Worm (Caenorhabditis elegans): Measurements from ENCODE around the gene acbp-3.

acbp-3 gene

DNA sequence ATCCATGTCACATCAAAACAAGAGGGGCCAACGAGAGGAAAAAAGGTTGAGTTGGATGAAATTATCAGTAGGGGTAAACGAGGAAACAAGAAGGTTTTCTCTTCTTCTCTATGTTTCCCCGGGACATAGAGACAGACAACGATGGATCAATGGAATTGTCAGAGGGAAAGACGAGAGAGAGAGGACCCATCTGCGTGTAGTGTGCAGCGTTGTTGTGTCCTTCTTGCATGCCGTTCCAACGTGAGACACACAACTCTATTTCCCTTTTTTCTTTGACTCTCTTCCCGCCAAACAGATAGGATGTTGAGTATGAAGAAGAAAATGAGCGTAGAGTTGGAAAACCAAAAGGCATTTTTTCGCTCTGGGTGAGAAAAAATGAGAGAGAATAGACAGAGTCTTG is 2.1 kb upstream of the acbp-3 start (continued):
- TF ChIP-seq unc-98 (GFP tag; IDR thresholded peaks at IDR 0.05) (no peak), nhr-77 (tag; optimal IDR thresholded peaks at IDR 0.05) (peak; percentile 64), jun-1 (tag; optimal IDR thresholded peaks at IDR 0.05) (no peak), rnt-1 (tag; optimal IDR thresholded peaks at IDR 0.05) (peak; percentile 66), lin-39 (tag; optimal IDR thresholded peaks at IDR 0.05) (no peak), nhr-76 (tag; optimal IDR thresholded peaks at IDR 0.05) (no peak), irx-1 (tag; optimal IDR thresholded peaks at IDR 0.05) (peak; percentile 37), fkh-8 (tag; optimal IDR thresholded peaks at IDR 0.05) (peak; percentile 63), lin-13 (GFP tag; optimal IDR thresholded peaks at IDR 0.05) (peak; percentile 7), ceh-88 (GFP tag; IDR thresholded peaks at IDR 0.05) (no peak), nhr-19 (GFP tag; conservative IDR thresholded peaks at IDR 0.05) (peak; percentile 62), snpc-4 (tag; optimal IDR thresholded peaks at IDR 0.05) (no peak), zag-1 (tag; optimal IDR thresholded peaks at IDR 0.05) (no peak), mdl-1 (tag; optimal IDR thresholded peaks at IDR 0.05) (peak in 1 of 2 experiments; percentile 61), ztf-11 (tag; optimal IDR thresholded peaks at IDR 0.05) (no peak), zip-4 (GFP tag; optimal IDR thresholded peaks at IDR 0.05) (no peak), vab-15 (tag; optimal IDR thresholded peaks at IDR 0.05) (no peak), pax-3 (tag; optimal IDR thresholded peaks at IDR 0.05) (no peak), mef-2 (tag; optimal IDR thresholded peaks at IDR 0.05) (peak; percentile 14), blmp-1 (tag; optimal IDR thresholded peaks at IDR 0.05) (no peak), egl-13 (tag; optimal IDR thresholded peaks at IDR 0.05) (no peak), nhr-85 (tag) (peak; percentile 74), ets-5 (GFP tag; IDR thresholded peaks at IDR 0.05) (no peak), elt-2 (tag; optimal IDR thresholded peaks at IDR 0.05) (no peak), dpl-1 (GFP tag; optimal IDR thresholded peaks at IDR 0.05) (peak in 2 of 3 experiments; percentile 5 to 19), ztf-4 (tag; optimal IDR thresholded peaks at IDR 0.05) (no peak), C04F5.9 (tag; optimal IDR thresholded peaks at IDR 0.05) (no peak), ceh-82 (tag; optimal IDR thresholded peaks at IDR 0.05) (peak in 2 of 3 experiments; percentile 59 to 77), nhr-84 (tag; optimal IDR thresholded peaks at IDR 0.05) (no peak), grh-1 (GFP tag; IDR thresholded peaks at IDR 0.05) (no peak), lin-14 (GFP tag; optimal IDR thresholded peaks at IDR 0.05) (peak; percentile 99), lsy-2 (tag; optimal IDR thresholded peaks at IDR 0.05) (peak; percentile 37 to 75), aly-2 (tag; optimal IDR thresholded peaks at IDR 0.05) (no peak), Y116A8C.19 (tag; optimal IDR thresholded peaks at IDR 0.05; ENCODE audit: borderline replicate concordance) (no peak), sup-37 (GFP tag; optimal IDR thresholded peaks at IDR 0.05) (no peak), nhr-11 (tag; optimal IDR thresholded peaks at IDR 0.05) (no peak), efl-1 (optimal IDR thresholded peaks at IDR 0.05) (peak; percentile 32 to 55), efl-1 (GFP tag; optimal IDR thresholded peaks at IDR 0.05 in 1 of 2) (no peak), pag-3 (tag; optimal IDR thresholded peaks at IDR 0.05; ENCODE audit: borderline replicate concordance, insufficient read depth) (peak; percentile 8), nhr-90 (tag; optimal IDR thresholded peaks at IDR 0.05; ENCODE audit: poor library complexity) (peak; percentile 25), unc-130 (tag; optimal IDR thresholded peaks at IDR 0.05) (peak; percentile 26)

DNA sequence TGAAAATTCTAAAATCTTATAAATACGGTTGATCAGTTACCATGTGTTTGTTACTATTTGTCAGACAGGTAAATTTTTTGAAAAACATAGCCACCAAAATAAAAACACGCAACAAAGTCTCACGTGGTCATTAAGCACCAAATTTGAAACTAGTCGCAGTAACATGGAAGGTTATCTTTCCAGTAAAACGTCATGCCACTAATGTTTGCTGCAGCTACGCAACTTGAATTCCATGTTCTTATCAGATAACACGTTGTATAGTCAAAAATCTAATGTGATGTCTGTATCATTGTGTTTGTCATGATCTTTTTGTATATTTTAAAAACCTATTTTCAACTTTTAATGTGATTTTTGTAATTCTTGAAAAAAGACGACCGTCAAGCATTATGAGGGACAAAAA is 1.3 kb upstream of the acbp-3 start:
- TF ChIP-seq efl-1 (optimal IDR thresholded peaks at IDR 0.05) (no peak), efl-1 (GFP tag; optimal IDR thresholded peaks at IDR 0.05 in 1 of 2) (no peak), C34B4.2 (tag; optimal IDR thresholded peaks at IDR 0.05) (no peak), dpl-1 (GFP tag; optimal IDR thresholded peaks at IDR 0.05) (no peak), xbp-1 (tag; optimal IDR thresholded peaks at IDR 0.05) (no peak), nhr-85 (tag) (peak; percentile 78), blmp-1 (tag; optimal IDR thresholded peaks at IDR 0.05) (no peak), mab-9 (GFP tag; IDR thresholded peaks at IDR 0.05) (no peak), mep-1 (tag; optimal IDR thresholded peaks at IDR 0.05) (no peak), snpc-4 (tag; optimal IDR thresholded peaks at IDR 0.05) (no peak), hlh-4 (tag; optimal IDR thresholded peaks at IDR 0.05) (no peak), jun-1 (tag; optimal IDR thresholded peaks at IDR 0.05) (no peak), swsn-7 (tag; optimal IDR thresholded peaks at IDR 0.05) (no peak), nhr-76 (tag; optimal IDR thresholded peaks at IDR 0.05) (no peak), lin-35 (GFP tag; optimal IDR thresholded peaks at IDR 0.05) (peak in 1 of 2 experiments; percentile 37), nhr-77 (tag; optimal IDR thresholded peaks at IDR 0.05) (no peak), ceh-63 (GFP tag; optimal IDR thresholded peaks at IDR 0.05) (no peak), lin-13 (GFP tag; optimal IDR thresholded peaks at IDR 0.05) (no peak), fkh-4 (tag; optimal IDR thresholded peaks at IDR 0.05; ENCODE audit: borderline replicate concordance) (no peak), elt-2 (tag; optimal IDR thresholded peaks at IDR 0.05) (peak; percentile 88), unc-62 (GFP tag; optimal IDR thresholded peaks at IDR 0.05) (no peak), nhr-237 (tag; optimal IDR thresholded peaks at IDR 0.05) (no peak), vab-15 (tag; optimal IDR thresholded peaks at IDR 0.05) (no peak), fos-1 (tag; optimal IDR thresholded peaks at IDR 0.05) (no peak)
